Fruit fly (Drosophila melanogaster) whole organism, prepupa: Measurements from ENCODE around the gene CG34043.
A peak's percentile ranks its signal among the peaks of the same experiment; 100 is the strongest.

Experiments used
- Blimp-1 ChIP-seq: fragments of 200-800 bp; sonication (Bioruptor generic); optimal IDR thresholded peaks from 3 replicates; lab custom pipeline; 2017; ENCODE audit warnings: missing biosample characterization, missing genetic modification characterization, mild to moderate bottlenecking, moderate library complexity, missing genetic modification reagents
- CG11762 ChIP-seq: fragments of 200-800 bp; sonication (Bioruptor generic); optimal IDR thresholded peaks from 3 replicates; lab custom pipeline; 2016; ENCODE audit warnings: missing biosample characterization, missing genetic modification characterization; ENCODE audit not compliant: insufficient read depth
- CG16779 ChIP-seq: fragments of 200-800 bp; sonication (Bioruptor generic); optimal IDR thresholded peaks from 3 replicates; lab custom pipeline; 2017; ENCODE audit warnings: missing biosample characterization, mild to moderate bottlenecking, missing genetic modification characterization
- CG3032 ChIP-seq: fragments of 200-800 bp; optimal IDR thresholded peaks from 2 replicates; lab custom pipeline; 2019; ENCODE audit warnings: missing biosample characterization, mild to moderate bottlenecking, missing genetic modification characterization, moderate library complexity
- CG31627 ChIP-seq: fragments of 200-800 bp; sonication (Bioruptor generic); optimal IDR thresholded peaks from 3 replicates; lab custom pipeline; 2016; ENCODE audit warnings: missing biosample characterization, missing genetic modification characterization
- CG6163 ChIP-seq: fragments of 200-800 bp; sonication (Bioruptor generic); IDR thresholded peaks from 3 replicates; pipeline ENCODE4 v1.3.6; 2022; ENCODE audit warnings: missing biosample characterization, missing genetic modification characterization
- CG6792 ChIP-seq: fragments of 200-800 bp; sonication (Bioruptor generic); optimal IDR thresholded peaks from 3 replicates; lab custom pipeline; 2016; ENCODE audit warnings: missing biosample characterization, missing genetic modification characterization
- CG6808 ChIP-seq: fragments of 200-800 bp; sonication (Bioruptor generic); optimal IDR thresholded peaks from 3 replicates; lab custom pipeline; 2017; ENCODE audit warnings: missing biosample characterization, missing genetic modification characterization, mild to moderate bottlenecking, moderate library complexity, missing genetic modification reagents
- CG7368 ChIP-seq: fragments of 200-800 bp; sonication (Bioruptor generic); optimal IDR thresholded peaks from 3 replicates; lab custom pipeline; 2016; ENCODE audit warnings: missing biosample characterization, missing genetic modification characterization
- CG8319 ChIP-seq: fragments of 200-800 bp; sonication (Bioruptor generic); optimal IDR thresholded peaks from 3 replicates; lab custom pipeline; 2016; ENCODE audit warnings: missing biosample characterization, missing genetic modification characterization
- CG9139 ChIP-seq: fragments of 200-800 bp; sonication (Bioruptor generic); optimal IDR thresholded peaks from 3 replicates; lab custom pipeline; 2017; ENCODE audit warnings: missing biosample characterization, mild to moderate bottlenecking, missing genetic modification characterization
- Eip75B ChIP-seq: fragments of 200-800 bp; sonication (Bioruptor generic); optimal IDR thresholded peaks from 3 replicates; lab custom pipeline; 2016; ENCODE audit warnings: missing biosample characterization, missing genetic modification characterization
- Eip78C ChIP-seq: fragments of 200-800 bp; sonication (Bioruptor generic); peaks from one replicate; lab custom pipeline; 2016; ENCODE audit warnings: missing biosample characterization, missing genetic modification characterization
- Ets21C ChIP-seq: fragments of 200-800 bp; sonication (Bioruptor generic); optimal IDR thresholded peaks from 3 replicates; lab custom pipeline; 2016; ENCODE audit warnings: missing biosample characterization, missing genetic modification characterization
- Ets96B ChIP-seq: fragments of 200-800 bp; optimal IDR thresholded peaks from 2 replicates; lab custom pipeline; 2019; ENCODE audit warnings: missing biosample characterization, mild to moderate bottlenecking, missing genetic modification characterization, moderate library complexity
- Hr39 ChIP-seq: fragments of 200-800 bp; sonication (Bioruptor generic); optimal IDR thresholded peaks from 2 replicates; lab custom pipeline; 2016; ENCODE audit warnings: missing biosample characterization, missing genetic modification characterization
- Lpt ChIP-seq: fragments of 200-800 bp; sonication (Bioruptor generic); optimal IDR thresholded peaks from 3 replicates; lab custom pipeline; 2016; ENCODE audit warnings: missing biosample characterization, missing genetic modification characterization
- Met ChIP-seq: fragments of 200-800 bp; sonication (Bioruptor generic); optimal IDR thresholded peaks from 3 replicates; lab custom pipeline; 2016; ENCODE audit warnings: missing biosample characterization, missing genetic modification characterization
- OdsH ChIP-seq: fragments of 200-800 bp; sonication (Bioruptor generic); optimal IDR thresholded peaks from 3 replicates; lab custom pipeline; 2016; ENCODE audit warnings: missing biosample characterization, missing genetic modification characterization
- Smox ChIP-seq: fragments of 200-800 bp; sonication (Bioruptor generic); optimal IDR thresholded peaks from 3 replicates; lab custom pipeline; 2016; ENCODE audit warnings: missing biosample characterization, missing genetic modification characterization
- Sox14 ChIP-seq: fragments of 200-800 bp; sonication (Bioruptor generic); optimal IDR thresholded peaks from 3 replicates; lab custom pipeline; 2016; ENCODE audit warnings: missing biosample characterization, missing genetic modification characterization
- cyc ChIP-seq: fragments of 200-800 bp; sonication (Bioruptor generic); optimal IDR thresholded peaks from 3 replicates; lab custom pipeline; 2016; ENCODE audit warnings: missing biosample characterization, missing genetic modification characterization
- dac ChIP-seq: fragments of 200-800 bp; sonication (Bioruptor generic); optimal IDR thresholded peaks from 2 replicates; lab custom pipeline; 2017; ENCODE audit warnings: missing biosample characterization, mild to moderate bottlenecking, missing genetic modification characterization
- dsx ChIP-seq: fragments of 200-800 bp; optimal IDR thresholded peaks from 3 replicates; lab custom pipeline; 2019; ENCODE audit warnings: missing biosample characterization, mild to moderate bottlenecking, missing genetic modification characterization, moderate library complexity; ENCODE audit not compliant: poor library complexity, severe bottlenecking
- eg ChIP-seq: fragments of 200-800 bp; sonication (Bioruptor generic); IDR thresholded peaks from 3 replicates; pipeline ENCODE4 v1.3.6; 2022; ENCODE audit warnings: missing biosample characterization, missing genetic modification characterization
- esn ChIP-seq: fragments of 200-800 bp; sonication (Bioruptor generic); optimal IDR thresholded peaks from 2 replicates; lab custom pipeline; 2016; ENCODE audit warnings: missing biosample characterization, mild to moderate bottlenecking, missing genetic modification characterization, moderate library complexity
- lz ChIP-seq: fragments of 200-800 bp; sonication (Bioruptor generic); optimal IDR thresholded peaks from 3 replicates; lab custom pipeline; 2016; ENCODE audit warnings: missing biosample characterization, missing genetic modification characterization
- salr ChIP-seq, 2 experiments: fragments of 200-800 bp; sonication (Bioruptor generic); optimal IDR thresholded peaks; 3 replicates each; lab custom pipeline; 2016 to 2018; ENCODE audit warnings: missing biosample characterization in 2 of 2, missing genetic modification characterization in 2 of 2, mild to moderate bottlenecking in 1 of 2
- ss ChIP-seq, 2 experiments: fragments of 200-800 bp; sonication (Bioruptor generic); optimal IDR thresholded peaks; 2 replicates in 1 of 2; 3 replicates in 1 of 2; lab custom pipeline; 2017 to 2018; ENCODE audit warnings: mild to moderate bottlenecking in 2 of 2, missing biosample characterization in 2 of 2, missing genetic modification characterization in 2 of 2, moderate library complexity in 1 of 2
- svp ChIP-seq: fragments of 200-800 bp; sonication (Bioruptor generic); peaks from one replicate; lab custom pipeline; 2016; ENCODE audit warnings: missing biosample characterization, missing genetic modification characterization
- vri ChIP-seq: fragments of 200-800 bp; sonication (Bioruptor generic); optimal IDR thresholded peaks from 3 replicates; lab custom pipeline; 2016; ENCODE audit warnings: missing biosample characterization, mild to moderate bottlenecking, missing genetic modification characterization

The CG34043 gene

DNA sequence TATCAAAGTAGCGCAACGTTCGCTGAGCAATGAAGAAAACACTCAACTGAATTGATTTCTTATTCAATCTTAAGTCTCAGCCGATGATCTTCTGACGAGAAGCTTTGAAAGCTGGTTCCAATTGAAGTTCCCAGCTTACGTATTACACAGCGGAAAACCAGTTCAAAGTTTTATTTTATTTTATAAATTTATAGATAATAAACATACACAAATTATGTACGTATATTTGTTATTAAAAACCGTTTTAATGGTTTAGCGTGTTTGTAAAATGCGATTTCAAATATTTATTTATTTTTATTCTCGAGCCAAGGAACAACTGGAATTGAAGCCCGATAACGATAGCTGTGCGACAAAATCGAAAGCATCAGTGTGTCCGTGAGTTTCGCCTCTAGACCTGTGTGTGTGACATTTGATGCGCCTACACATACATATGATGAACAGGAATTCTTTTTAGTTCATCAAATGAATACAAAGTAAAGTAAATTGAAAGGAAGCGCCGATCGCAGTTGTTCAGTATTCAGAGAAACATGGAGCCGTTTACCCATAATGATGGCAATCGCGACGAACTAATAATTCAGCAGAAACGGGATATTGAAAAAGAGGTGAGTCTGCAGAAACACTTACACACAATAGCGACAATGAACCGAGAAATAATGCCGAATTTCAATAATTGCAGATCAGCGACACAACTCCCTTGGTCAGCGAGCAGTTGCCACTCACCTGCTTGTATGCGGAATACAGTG, 26.0 kb upstream of the CG34043 start, which contains the start of the genes CG5390 and CG4968 (continued):
- TF ChIP-seq CG6808 (GFP tag; lab: Kevin White, UChicago) (peak; percentile 65), Sox14 (GFP tag; lab: Kevin White, UChicago) (peak; percentile 62), CG11762 (GFP tag; lab: Kevin White, UChicago) (peak; percentile 36), ss (GFP tag; optimal IDR thresholded peaks at IDR 0.05; lab: Kevin White, UChicago) (peak in 1 of 2 experiments; percentile 77), CG16779 (no peak), Hr39 (GFP tag; lab: Kevin White, UChicago) (no peak), Smox (GFP tag; lab: Kevin White, UChicago) (no peak), Ets21C (GFP tag; lab: Kevin White, UChicago) (peak; percentile 22), cyc (GFP tag; lab: Kevin White, UChicago) (peak; percentile 55), Lpt (peak; percentile 59), dac (GFP tag; lab: Kevin White, UChicago) (peak; percentile 59), salr (GFP tag; optimal IDR thresholded peaks at IDR 0.05; lab: Kevin White, UChicago) (peak; percentile 7 to 53), Blimp-1 (GFP tag; lab: Kevin White, UChicago) (peak; percentile 56), dsx (GFP tag; lab: Kevin White, UChicago) (peak; percentile 94), CG9139 (GFP tag; lab: Kevin White, UChicago) (peak; percentile 26), Ets96B (tag; lab: Kevin White, UChicago) (peak; percentile 77), vri (GFP tag; lab: Kevin White, UChicago) (peak; percentile 70), CG3032 (peak; percentile 74), svp (GFP tag; lab: Kevin White, UChicago) (no peak), Met (GFP tag; lab: Kevin White, UChicago) (peak; percentile 76), lz (GFP tag; lab: Kevin White, UChicago) (peak; percentile 61), CG8319 (no peak), OdsH (peak; percentile 77), CG6163 (GFP tag; lab: Robert Waterston, UW) (peak; percentile 79; the same call in 2 of the 3 replicates)

DNA sequence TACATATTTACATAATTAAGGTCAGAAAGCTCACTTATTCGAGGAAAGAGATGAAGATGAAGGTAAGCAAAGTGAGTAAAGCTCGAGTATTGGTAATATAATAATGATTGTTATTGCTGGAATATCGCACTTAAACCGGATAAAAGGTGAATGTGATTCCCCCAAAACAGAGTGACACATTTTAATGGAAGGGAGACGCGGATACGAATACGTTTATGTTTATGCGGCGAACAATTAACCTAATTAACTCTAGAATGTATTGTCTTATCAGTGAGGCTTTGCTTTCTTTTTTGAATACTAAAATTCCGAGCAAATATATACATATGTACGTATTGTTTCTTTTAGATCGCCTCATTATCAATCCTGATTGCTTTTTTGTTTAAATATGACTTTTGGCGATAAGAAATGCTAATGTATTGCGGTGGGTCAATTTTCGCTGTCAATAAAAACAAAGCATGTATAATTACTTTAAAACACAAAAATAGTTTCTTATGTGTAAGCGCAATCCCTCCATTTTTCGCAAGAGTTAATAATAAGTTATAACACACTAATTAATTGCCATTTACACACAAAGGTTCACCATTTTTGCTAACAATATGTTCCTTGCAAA, 25.0 kb upstream of the CG34043 start:
- TF ChIP-seq CG16779 = no peak
- peak; percentile 39 for TF ChIP-seq Eip78C (GFP tag; lab: Kevin White, UChicago)
- TF ChIP-seq CG6808 (GFP tag; lab: Kevin White, UChicago) = no peak
- no peak for TF ChIP-seq CG6792 (GFP tag; lab: Kevin White, UChicago)
- no peak for TF ChIP-seq Eip75B (GFP tag; lab: Kevin White, UChicago)
- no peak for TF ChIP-seq svp (GFP tag; lab: Kevin White, UChicago)
- no peak for TF ChIP-seq CG7368 (GFP tag; lab: Kevin White, UChicago)

DNA sequence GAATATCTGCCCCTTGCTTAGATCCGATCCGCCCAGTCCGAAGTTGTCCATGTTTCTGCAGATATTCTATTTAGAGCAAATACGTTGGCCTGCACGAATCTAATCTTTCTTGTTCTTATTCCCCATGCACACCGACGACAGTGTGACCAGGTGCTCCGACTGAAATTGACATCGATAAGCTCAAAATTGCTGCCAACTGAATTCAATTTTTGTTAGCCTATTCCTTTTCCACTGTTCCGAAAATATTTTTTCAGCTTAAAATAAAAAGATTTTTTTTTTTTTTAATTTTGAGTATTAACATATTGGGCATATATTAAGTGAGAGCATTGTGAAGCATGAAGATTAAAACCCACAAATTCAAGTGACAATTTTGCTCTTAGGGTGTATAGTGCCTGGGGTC, 23.1 kb upstream of the CG34043 start, which contains the start of gene nmd:
nmd (minus strand) TSS at position 162 of the 400 bp plus-strand sequence.
- peak; percentile 30 for TF ChIP-seq esn (GFP tag; lab: Kevin White, UChicago)
- TF ChIP-seq CG8319 = no peak
- peak; percentile 2 for TF ChIP-seq CG31627 (GFP tag; lab: Kevin White, UChicago)
- peak; percentile 45 for TF ChIP-seq Eip78C (GFP tag; lab: Kevin White, UChicago)
- TF ChIP-seq Sox14 (GFP tag; lab: Kevin White, UChicago) = peak; percentile 34
- no peak for TF ChIP-seq eg (GFP tag; lab: Robert Waterston, UW)

DNA sequence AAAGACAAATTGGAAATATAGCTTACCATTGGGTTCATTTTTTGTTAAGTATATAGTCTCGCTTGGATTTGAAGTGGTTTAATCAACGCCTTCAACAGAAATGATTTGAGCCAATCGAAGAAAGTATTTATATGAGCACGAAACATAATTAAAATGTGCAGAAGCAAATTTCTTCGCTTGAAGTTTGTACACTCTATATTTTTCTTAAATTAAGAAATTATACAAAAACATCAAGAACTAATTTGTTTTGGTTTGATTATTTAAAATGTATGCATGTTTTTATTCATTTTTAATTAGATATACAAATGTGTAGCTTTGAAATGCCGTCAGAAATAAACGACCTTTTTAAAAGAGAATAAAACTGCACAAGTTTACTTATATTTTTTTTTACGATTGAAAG, 21.2 kb upstream of the CG34043 start, which contains the start of gene CG13138:
CG13138 (minus strand) TSS at position 101 of the 400 bp plus-strand sequence.
- TF ChIP-seq CG11762 (GFP tag; lab: Kevin White, UChicago) = no peak
- peak; percentile 42 for TF ChIP-seq Eip78C (GFP tag; lab: Kevin White, UChicago)
- TF ChIP-seq, all 60 proteins: peak for 1
